Worm (Caenorhabditis elegans): ENCODE data around the gene T13C5.10.

The T13C5.10 gene

ce11 chrX:6204696-6205232, 16.8 kb downstream of the T13C5.10 start, which contains the start of gene bca-1 (continued):
- no peak for TF ChIP-seq skn-1 (tag; optimal IDR thresholded peaks at IDR 0.05)
- no peak for TF ChIP-seq lin-39 (tag; optimal IDR thresholded peaks at IDR 0.05)
- no peak for TF ChIP-seq fos-1 (tag; optimal IDR thresholded peaks at IDR 0.05)
- TF ChIP-seq ZK546.5 (tag; optimal IDR thresholded peaks at IDR 0.05), result no peak

DNA sequence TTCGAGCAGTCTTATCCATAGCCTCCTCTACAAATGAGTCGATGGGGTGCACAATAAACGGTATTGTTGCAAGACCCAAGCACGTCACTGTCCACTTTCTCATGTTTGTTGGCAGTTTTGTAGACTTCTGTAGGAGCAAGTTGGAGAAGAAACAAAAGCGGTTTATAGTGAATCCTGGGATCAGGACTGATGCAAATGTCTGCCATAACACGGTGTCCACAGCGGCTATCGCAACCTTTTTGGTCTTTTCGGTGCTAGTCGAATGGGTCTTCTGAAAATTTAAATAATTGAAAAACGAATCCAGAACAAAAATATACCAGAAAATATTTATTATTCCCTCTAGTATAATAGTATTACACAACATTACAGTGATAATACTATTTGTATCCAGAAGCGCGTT, 17.4 kb downstream of the T13C5.10 start:
- TF ChIP-seq hmg-11 (tag; optimal IDR thresholded peaks at IDR 0.05) (no peak), elt-1 (tag; optimal IDR thresholded peaks at IDR 0.05) (no peak), ama-1 (optimal IDR thresholded peaks at IDR 0.05) (no peak), ZK546.5 (tag; optimal IDR thresholded peaks at IDR 0.05) (no peak), skn-1 (tag; optimal IDR thresholded peaks at IDR 0.05) (no peak), unc-62 (GFP tag; optimal IDR thresholded peaks at IDR 0.05) (no peak)

DNA sequence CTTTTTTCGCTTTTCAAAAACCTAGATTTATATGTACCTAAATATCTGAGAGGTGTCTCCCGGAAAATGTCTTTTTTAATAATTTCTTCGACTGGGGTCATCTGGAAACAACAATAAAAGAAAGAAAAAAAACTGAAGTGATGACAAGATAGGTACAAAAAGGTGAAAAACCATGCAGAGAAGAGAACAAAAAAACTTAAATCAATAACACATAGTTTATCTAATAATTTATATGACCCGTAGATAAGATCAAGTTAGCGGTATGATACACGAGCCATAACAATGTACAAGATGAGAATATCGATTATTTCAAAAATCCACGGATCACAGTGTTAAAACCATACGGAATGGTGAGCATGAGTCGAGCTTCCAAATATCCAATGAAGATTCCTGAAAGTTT, 18.4 kb downstream of the T13C5.10 start, which contains the start of gene mtp-18:
mtp-18 (minus strand) TSS at position 101 of the 400 bp plus-strand sequence.
- no peak for TF ChIP-seq R02D3.7 (tag; optimal IDR thresholded peaks at IDR 0.05)
- no peak for TF ChIP-seq pqm-1 (tag; optimal IDR thresholded peaks at IDR 0.05)
- no peak for TF ChIP-seq fkh-10 (GFP tag; optimal IDR thresholded peaks at IDR 0.05)
- no peak for TF ChIP-seq ceh-16 (tag; optimal IDR thresholded peaks at IDR 0.05)
- no peak for TF ChIP-seq ceh-28 (tag; optimal IDR thresholded peaks at IDR 0.05)
- TF ChIP-seq nhr-76 (tag; optimal IDR thresholded peaks at IDR 0.05), result no peak
- TF ChIP-seq nhr-11 (tag; optimal IDR thresholded peaks at IDR 0.05), result no peak
- TF ChIP-seq pha-4 (tag; optimal IDR thresholded peaks at IDR 0.05), result no peak
- no peak for TF ChIP-seq zag-1 (tag; optimal IDR thresholded peaks at IDR 0.05)
- no peak for TF ChIP-seq nhr-25 (tag; optimal IDR thresholded peaks at IDR 0.05)
- no peak for TF ChIP-seq mml-1 (tag; optimal IDR thresholded peaks at IDR 0.05)
- no peak for TF ChIP-seq ama-1 (optimal IDR thresholded peaks at IDR 0.05)
- TF ChIP-seq sea-2 (GFP tag; optimal IDR thresholded peaks at IDR 0.05), result no peak
- no peak for TF ChIP-seq nhr-23 (tag; optimal IDR thresholded peaks at IDR 0.05)
- TF ChIP-seq snpc-4 (tag; optimal IDR thresholded peaks at IDR 0.05), result no peak
- no peak for TF ChIP-seq daf-12 (tag; optimal IDR thresholded peaks at IDR 0.05)

DNA sequence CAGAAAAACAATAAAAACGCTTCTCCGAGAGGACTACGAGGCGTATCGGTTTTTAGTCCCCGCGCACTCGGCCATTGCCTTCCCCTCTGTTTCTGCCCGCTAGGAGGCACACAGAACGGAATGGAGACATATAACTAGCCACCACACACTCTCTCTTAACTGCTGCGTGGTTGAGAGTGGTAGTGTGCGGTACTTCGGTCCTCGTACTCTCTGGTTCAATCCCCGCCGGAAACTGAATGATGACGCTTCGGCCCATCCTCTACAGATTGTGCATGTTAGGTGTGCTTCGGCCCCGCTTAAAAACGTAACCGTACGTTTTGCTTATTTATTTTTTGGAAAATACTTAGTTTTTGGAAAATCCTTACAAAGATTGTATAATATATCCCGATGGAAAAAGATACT, 19.7 kb downstream of the T13C5.10 start, which contains the start of gene T13C5.6:
T13C5.6 (minus strand) TSS at position 1 of the 402 bp plus-strand sequence.
- TF ChIP-seq eor-1 (tag; optimal IDR thresholded peaks at IDR 0.05) (no peak), tbx-2 (tag; optimal IDR thresholded peaks at IDR 0.05) (peak; percentile 85), ZK546.5 (tag; optimal IDR thresholded peaks at IDR 0.05) (no peak), fkh-2 (tag; optimal IDR thresholded peaks at IDR 0.05) (peak; percentile 28), snpc-4 (tag; optimal IDR thresholded peaks at IDR 0.05) (peak; percentile 68), ztf-4 (tag; optimal IDR thresholded peaks at IDR 0.05) (peak; percentile 81), aly-2 (tag; optimal IDR thresholded peaks at IDR 0.05) (peak; percentile 48), jun-1 (tag; optimal IDR thresholded peaks at IDR 0.05) (peak; percentile 81), pqm-1 (tag; optimal IDR thresholded peaks at IDR 0.05) (peak; percentile 39), nhr-67 (tag; optimal IDR thresholded peaks at IDR 0.05) (no peak), R02D3.7 (tag; optimal IDR thresholded peaks at IDR 0.05) (peak; percentile 40), ceh-9 (tag; optimal IDR thresholded peaks at IDR 0.05) (no peak), unc-62 (GFP tag; optimal IDR thresholded peaks at IDR 0.05) (peak; percentile 34), nhr-43 (tag; optimal IDR thresholded peaks at IDR 0.05; ENCODE audit: poor library complexity, severe bottlenecking) (peak; percentile 95), ceh-16 (tag; optimal IDR thresholded peaks at IDR 0.05) (peak; percentile 69), mdl-1 (tag; optimal IDR thresholded peaks at IDR 0.05) (no peak), ceh-82 (tag; optimal IDR thresholded peaks at IDR 0.05) (peak; percentile 64), unc-39 (tag; optimal IDR thresholded peaks at IDR 0.05) (peak; percentile 6), ama-1 (optimal IDR thresholded peaks at IDR 0.05) (no peak), lin-39 (tag; optimal IDR thresholded peaks at IDR 0.05) (peak; percentile 94), fos-1 (tag; optimal IDR thresholded peaks at IDR 0.05) (peak; percentile 52), nhr-23 (tag; optimal IDR thresholded peaks at IDR 0.05) (peak; percentile 73), daf-12 (tag; optimal IDR thresholded peaks at IDR 0.05) (no peak), elt-3 (tag; optimal IDR thresholded peaks at IDR 0.05) (peak in 2 of 3 experiments; percentile 18 to 88), nhr-76 (tag; optimal IDR thresholded peaks at IDR 0.05) (peak; percentile 39), elt-1 (tag; optimal IDR thresholded peaks at IDR 0.05) (no peak), zag-1 (tag; optimal IDR thresholded peaks at IDR 0.05) (peak; percentile 3), nhr-237 (tag; optimal IDR thresholded peaks at IDR 0.05) (no peak), fkh-10 (GFP tag; optimal IDR thresholded peaks at IDR 0.05) (peak; percentile 20), nhr-77 (tag; optimal IDR thresholded peaks at IDR 0.05) (peak; percentile 24), pha-4 (tag; optimal IDR thresholded peaks at IDR 0.05) (peak; percentile 87), nhr-12 (tag; optimal IDR thresholded peaks at IDR 0.05) (no peak), nhr-11 (tag; optimal IDR thresholded peaks at IDR 0.05) (peak; percentile 11), egl-27 (tag; optimal IDR thresholded peaks at IDR 0.05) (peak; percentile 70), lin-15B (tag; optimal IDR thresholded peaks at IDR 0.05) (peak; percentile 60), hmg-11 (tag; optimal IDR thresholded peaks at IDR 0.05) (peak; percentile 99), elt-2 (tag; optimal IDR thresholded peaks at IDR 0.05) (peak; percentile 74), nhr-25 (tag; optimal IDR thresholded peaks at IDR 0.05) (peak; percentile 88), sea-2 (GFP tag; optimal IDR thresholded peaks at IDR 0.05) (peak; percentile 35), nfya-1 (tag; optimal IDR thresholded peaks at IDR 0.05; ENCODE audit: insufficient read depth) (peak; percentile 89), skn-1 (tag; optimal IDR thresholded peaks at IDR 0.05) (peak; percentile 91), ceh-28 (tag; optimal IDR thresholded peaks at IDR 0.05) (peak; percentile 70), ztf-11 (tag; optimal IDR thresholded peaks at IDR 0.05) (no peak)
